Worm (Caenorhabditis elegans): Measurements from ENCODE around the gene dlc-5.

DNA sequence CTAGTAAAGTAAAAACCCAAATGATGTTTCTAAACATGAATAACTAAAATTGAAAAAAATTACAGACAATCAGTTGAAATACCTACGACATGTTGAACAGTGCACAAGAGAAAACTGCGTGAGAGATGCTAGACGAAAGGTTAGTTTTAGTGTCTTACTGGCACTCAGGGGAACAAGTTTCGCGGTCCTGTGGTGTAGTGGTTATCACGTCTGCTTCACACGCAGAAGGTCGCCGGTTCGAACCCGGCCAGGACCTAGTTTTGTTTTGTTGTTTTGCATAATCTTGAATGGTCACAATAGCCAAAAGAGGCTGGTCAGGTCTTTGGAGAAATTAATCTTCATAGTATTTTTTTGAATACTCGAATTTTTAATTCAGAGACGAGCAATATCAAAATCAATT, 43.0 kb downstream of the dlc-5 start:
- TF ChIP-seq him-1 (tag; optimal IDR thresholded peaks at IDR 0.05) (no peak), dao-5 (tag; optimal IDR thresholded peaks at IDR 0.05) (peak; percentile 61), W03F9.2 (tag; optimal IDR thresholded peaks at IDR 0.05) (peak; percentile 62)

Measured in whole organism, L4/young adult.